Fruit fly (Drosophila melanogaster) whole organism, embryonic: ENCODE data around the gene CG7728.

ENCODE experiments used
- Asciz ChIP-seq: fragments of 200-800 bp; sonication (Bioruptor generic); optimal IDR thresholded peaks from 2 replicates; lab custom pipeline; 2017; ENCODE audit warnings: missing biosample characterization, mild to moderate bottlenecking, missing genetic modification characterization, missing genetic modification reagents
- CG11723 ChIP-seq: fragments of 200-800 bp; sonication (Bioruptor generic); optimal IDR thresholded peaks from 2 replicates; lab custom pipeline; 2017; ENCODE audit warnings: missing biosample characterization, mild to moderate bottlenecking, missing genetic modification characterization
- CG12219 ChIP-seq: fragments of 200-800 bp; sonication (Bioruptor generic); optimal IDR thresholded peaks from 3 replicates; lab custom pipeline; 2018; ENCODE audit warnings: missing biosample characterization, mild to moderate bottlenecking, missing genetic modification characterization
- CG13287 ChIP-seq: fragments of 200-800 bp; sonication (Bioruptor generic); IDR thresholded peaks from 2 replicates; pipeline ENCODE4 v1.3.6; 2022; ENCODE audit warnings: missing biosample characterization, missing genetic modification characterization; ENCODE audit not compliant: partially characterized antibody
- CG13296 ChIP-seq: fragments of 200-800 bp; sonication (Bioruptor generic); optimal IDR thresholded peaks from 3 replicates; lab custom pipeline; 2018; ENCODE audit warnings: missing biosample characterization, mild to moderate bottlenecking, missing genetic modification characterization
- CG13775 ChIP-seq: fragments of 200-800 bp; sonication (Bioruptor generic); optimal IDR thresholded peaks from 3 replicates; lab custom pipeline; 2017; ENCODE audit warnings: missing biosample characterization, mild to moderate bottlenecking, missing genetic modification characterization
- CG15269 ChIP-seq: fragments of 200-800 bp; sonication (Bioruptor generic); optimal IDR thresholded peaks from 2 replicates; lab custom pipeline; 2018; ENCODE audit warnings: missing biosample characterization, mild to moderate bottlenecking, missing genetic modification characterization, moderate library complexity
- CG15696 ChIP-seq: fragments of 200-800 bp; sonication (Bioruptor generic); optimal IDR thresholded peaks from 2 replicates; lab custom pipeline; 2019; ENCODE audit warnings: missing biosample characterization, mild to moderate bottlenecking, missing genetic modification characterization, moderate library complexity
- CG17328 ChIP-seq: fragments of 200-800 bp; sonication (Bioruptor generic); IDR thresholded peaks from 2 replicates; pipeline ENCODE4 v1.3.6; 2022; ENCODE audit warnings: missing biosample characterization, missing genetic modification characterization
- CG17912 ChIP-seq: fragments of 200-800 bp; sonication (Bioruptor generic); optimal IDR thresholded peaks from 2 replicates; lab custom pipeline; 2018; ENCODE audit warnings: missing biosample characterization, mild to moderate bottlenecking, missing genetic modification characterization
- CG2120 ChIP-seq: fragments of 200-800 bp; sonication (Bioruptor generic); optimal IDR thresholded peaks from 3 replicates; lab custom pipeline; 2016; ENCODE audit warnings: missing biosample characterization, missing genetic modification characterization
- CG31388 ChIP-seq: fragments of 200-800 bp; sonication (Bioruptor generic); optimal IDR thresholded peaks from 2 replicates; lab custom pipeline; 2016; ENCODE audit warnings: missing biosample characterization, missing genetic modification characterization
- CG3163 ChIP-seq: fragments of 200-800 bp; sonication (Bioruptor generic); optimal IDR thresholded peaks from 3 replicates; lab custom pipeline; 2016; ENCODE audit warnings: missing biosample characterization, missing genetic modification characterization
- CG5953 ChIP-seq: fragments of 200-800 bp; sonication (Bioruptor generic); IDR thresholded peaks from 2 replicates; pipeline ENCODE4 v1.3.6; 2022; ENCODE audit warnings: missing biosample characterization, missing genetic modification characterization
- CG8924 ChIP-seq: fragments of 200-800 bp; optimal IDR thresholded peaks from 3 replicates; lab custom pipeline; 2019; ENCODE audit warnings: missing biosample characterization, mild to moderate bottlenecking, missing genetic modification characterization, moderate library complexity
- CG9437 ChIP-seq: fragments of 200-800 bp; sonication (Bioruptor generic); optimal IDR thresholded peaks from 2 replicates; lab custom pipeline; 2018; ENCODE audit warnings: missing biosample characterization, mild to moderate bottlenecking, missing genetic modification characterization
- CG9817 ChIP-seq: fragments of 200-800 bp; sonication (Bioruptor generic); optimal IDR thresholded peaks from 2 replicates; lab custom pipeline; 2018; ENCODE audit warnings: missing biosample characterization, mild to moderate bottlenecking, missing genetic modification characterization, moderate library complexity
- Camta ChIP-seq: fragments of 200-800 bp; sonication (Bioruptor generic); optimal IDR thresholded peaks from 2 replicates; lab custom pipeline; 2016; ENCODE audit warnings: missing biosample characterization, missing genetic modification characterization
- HHEX ChIP-seq: fragments of 200-800 bp; sonication (Bioruptor generic); optimal IDR thresholded peaks from 3 replicates; lab custom pipeline; 2017; ENCODE audit warnings: missing biosample characterization, mild to moderate bottlenecking, missing genetic modification characterization, missing genetic modification reagents
- Hmr ChIP-seq: fragments of 200-800 bp; sonication (Bioruptor generic); optimal IDR thresholded peaks from 3 replicates; lab custom pipeline; 2017; ENCODE audit warnings: mild to moderate bottlenecking, missing biosample characterization, missing genetic modification reagents, missing genetic modification characterization
- MTF-1 ChIP-seq: fragments of 200-800 bp; sonication (Bioruptor generic); optimal IDR thresholded peaks from 2 replicates; lab custom pipeline; 2018; ENCODE audit warnings: missing biosample characterization, mild to moderate bottlenecking, missing genetic modification characterization, borderline replicate concordance
- Meics ChIP-seq: fragments of 200-800 bp; sonication (Bioruptor generic); optimal IDR thresholded peaks from 2 replicates; lab custom pipeline; 2017; ENCODE audit warnings: missing biosample characterization, mild to moderate bottlenecking, missing genetic modification characterization
- Mrtf ChIP-seq: fragments of 200-800 bp; sonication (Bioruptor generic); IDR thresholded peaks from 3 replicates; pipeline ENCODE4 v1.3.6; 2022; ENCODE audit warnings: missing biosample characterization, missing genetic modification characterization
- Nf-YC ChIP-seq: fragments of 200-800 bp; optimal IDR thresholded peaks from 3 replicates; lab custom pipeline; 2019; ENCODE audit warnings: missing biosample characterization, mild to moderate bottlenecking, missing genetic modification characterization, moderate library complexity
- NfI ChIP-seq: fragments of 200-800 bp; sonication (Bioruptor generic); optimal IDR thresholded peaks from 3 replicates; lab custom pipeline; 2018; ENCODE audit warnings: missing biosample characterization, mild to moderate bottlenecking, missing genetic modification characterization, moderate library complexity
- Sry-δ ChIP-seq: fragments of 200-800 bp; sonication (Bioruptor generic); optimal IDR thresholded peaks from 2 replicates; lab custom pipeline; 2016; ENCODE audit warnings: missing biosample characterization, missing genetic modification characterization
- Vsx1 ChIP-seq: fragments of 200-800 bp; sonication (Bioruptor generic); optimal IDR thresholded peaks from 2 replicates; lab custom pipeline; 2017; ENCODE audit warnings: missing biosample characterization, mild to moderate bottlenecking, missing genetic modification characterization, missing genetic modification reagents
- Xbp1 ChIP-seq: fragments of 200-800 bp; sonication (Bioruptor generic); optimal IDR thresholded peaks from 3 replicates; lab custom pipeline; 2016; ENCODE audit warnings: missing biosample characterization, mild to moderate bottlenecking, missing genetic modification characterization
- al ChIP-seq: fragments of 200-800 bp; sonication (Bioruptor generic); IDR thresholded peaks from 2 replicates; pipeline ENCODE4 v1.3.6; 2022; ENCODE audit warnings: missing biosample characterization, missing genetic modification characterization
- bowl ChIP-seq: fragments of 200-800 bp; sonication (Bioruptor generic); IDR thresholded peaks from 2 replicates; pipeline ENCODE4 v1.3.6; 2022; ENCODE audit warnings: missing biosample characterization, missing genetic modification characterization
- cad ChIP-seq: fragments of >200 bp; optimal IDR thresholded peaks from 2 replicates; lab custom pipeline; 2017; ENCODE audit warnings: missing biosample characterization, missing genetic modification characterization
- chinmo ChIP-seq: fragments of 200-800 bp; sonication (Bioruptor generic); IDR thresholded peaks from 4 replicates; pipeline ENCODE4 v1.3.6; 2022; ENCODE audit warnings: missing biosample characterization, missing genetic modification characterization; ENCODE audit not compliant: partially characterized antibody
- chn ChIP-seq: fragments of 200-800 bp; sonication (Bioruptor generic); optimal IDR thresholded peaks from 2 replicates; lab custom pipeline; 2016; ENCODE audit warnings: missing biosample characterization, missing genetic modification characterization
- dati ChIP-seq: fragments of 200-800 bp; sonication (Bioruptor generic); IDR thresholded peaks from 2 replicates; pipeline ENCODE4 v1.3.6; 2022; ENCODE audit warnings: missing biosample characterization, missing genetic modification characterization
- fd64A ChIP-seq: fragments of 200-800 bp; sonication (Bioruptor generic); optimal IDR thresholded peaks from 3 replicates; lab custom pipeline; 2018; ENCODE audit warnings: missing biosample characterization, mild to moderate bottlenecking, missing genetic modification characterization
- fru ChIP-seq: fragments of >200 bp; optimal IDR thresholded peaks from 2 replicates; lab custom pipeline; 2017
- gce ChIP-seq: fragments of 200-800 bp; sonication (Bioruptor generic); IDR thresholded peaks from 3 replicates; pipeline ENCODE4 v1.3.6; 2022; ENCODE audit warnings: missing biosample characterization, missing genetic modification characterization
- hbn ChIP-seq: fragments of 200-800 bp; sonication (Bioruptor generic); IDR thresholded peaks from 2 replicates; pipeline ENCODE4 v1.3.6; 2022; ENCODE audit warnings: missing biosample characterization, missing genetic modification characterization; ENCODE audit not compliant: partially characterized antibody
- kah ChIP-seq: fragments of 200-800 bp; sonication (Bioruptor generic); optimal IDR thresholded peaks from 2 replicates; lab custom pipeline; 2018; ENCODE audit warnings: missing biosample characterization, mild to moderate bottlenecking, missing genetic modification characterization
- nom ChIP-seq: fragments of 200-800 bp; sonication (Bioruptor generic); optimal IDR thresholded peaks from 2 replicates; lab custom pipeline; 2017; ENCODE audit warnings: missing biosample characterization, missing genetic modification characterization, mild to moderate bottlenecking, moderate library complexity, missing genetic modification reagents
- row ChIP-seq: fragments of 200-800 bp; sonication (Bioruptor generic); IDR thresholded peaks from 3 replicates; pipeline ENCODE4 v1.3.6; 2022; ENCODE audit warnings: missing biosample characterization, missing genetic modification characterization
- sens ChIP-seq: fragments of 200-800 bp; sonication (Bioruptor generic); peaks from one replicate; lab custom pipeline; 2016; ENCODE audit warnings: missing biosample characterization, missing genetic modification characterization
- tgo ChIP-seq: fragments of 200-800 bp; sonication (Bioruptor generic); IDR thresholded peaks from 3 replicates; pipeline ENCODE4 v1.3.6; 2022; ENCODE audit warnings: missing biosample characterization, missing genetic modification characterization
- tin ChIP-seq: fragments of 200-800 bp; sonication (Bioruptor generic); optimal IDR thresholded peaks from 3 replicates; lab custom pipeline; 2016; ENCODE audit warnings: missing biosample characterization, missing genetic modification characterization
- trh ChIP-seq: fragments of 200-800 bp; sonication (Bioruptor generic); optimal IDR thresholded peaks from 2 replicates; lab custom pipeline; 2016; ENCODE audit warnings: missing biosample characterization, missing genetic modification characterization
- wdn ChIP-seq: fragments of 200-800 bp; sonication (Bioruptor generic); IDR thresholded peaks from 2 replicates; pipeline ENCODE4 v1.3.6; 2022; ENCODE audit warnings: missing biosample characterization, missing genetic modification characterization
- yki ChIP-seq: fragments of >200 bp; optimal IDR thresholded peaks from 3 replicates; lab custom pipeline; 2018
- zfh1 ChIP-seq: fragments of 200-800 bp; sonication (Bioruptor generic); IDR thresholded peaks from 3 replicates; pipeline ENCODE4 v1.3.6; 2022; ENCODE audit warnings: missing biosample characterization, missing genetic modification characterization

Gene CG7728

DNA sequence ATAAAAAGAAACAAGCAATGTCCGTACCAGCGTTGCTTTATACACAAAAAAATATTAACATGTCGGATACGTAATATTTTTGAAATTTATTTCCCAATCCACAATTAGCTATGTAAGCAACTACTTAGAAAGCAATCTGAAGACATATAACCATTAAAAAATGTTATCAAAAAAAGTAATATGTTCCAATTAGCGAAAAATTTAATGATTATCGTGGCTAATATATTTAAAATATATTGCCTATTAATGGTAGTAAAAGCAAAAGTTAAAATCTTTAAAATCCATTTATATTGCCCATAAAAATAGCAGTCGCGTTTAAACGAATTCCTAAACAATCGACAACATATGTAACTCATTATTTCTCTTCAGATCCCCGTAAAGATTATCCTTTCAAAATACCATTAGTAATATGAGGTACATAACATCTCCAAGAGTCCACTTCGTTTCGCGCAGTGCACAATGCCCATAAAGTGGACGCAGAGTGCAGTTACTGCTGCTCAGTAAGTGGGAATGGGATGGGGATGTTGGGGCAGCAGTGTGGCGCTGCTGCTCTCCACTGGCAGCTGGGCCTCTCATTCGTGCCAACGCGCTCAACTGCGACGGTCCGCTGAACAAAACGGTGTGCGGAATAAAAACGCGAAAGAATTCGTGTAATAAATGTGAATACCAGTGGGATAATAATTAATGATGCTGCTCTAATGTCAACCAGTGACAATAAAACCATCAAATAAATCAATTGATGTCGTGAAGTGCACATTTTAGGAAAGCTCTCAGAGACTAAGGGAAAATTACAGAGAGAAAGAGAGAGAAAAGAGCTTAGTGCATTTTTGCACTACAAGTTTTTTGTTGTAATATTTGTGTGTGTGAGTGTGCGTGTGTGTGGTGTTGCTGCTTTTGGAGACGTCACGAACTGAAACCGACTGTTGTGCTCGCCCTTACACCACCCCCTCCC, 30.0 kb upstream of the CG7728 start (continued):
- TF ChIP-seq CG17328 (GFP tag; lab: Robert Waterston, UW) (0 out of 2 replicates have a peak, but pooled peaks have one; percentile 43), Nf-YC (tag; lab: Kevin White, UChicago) (peak; percentile 54), Sry-δ (GFP tag; lab: Kevin White, UChicago) (peak; percentile 7), Asciz (peak; percentile 60), wdn (GFP tag; lab: Robert Waterston, UW) (peak; percentile 21; the same call in 1 of the 2 replicates), Mrtf (peak; percentile 65; the same call in 2 of the 3 replicates), Camta (GFP tag; lab: Kevin White, UChicago) (peak; percentile 31), MTF-1 (GFP tag; lab: Kevin White, UChicago) (peak; percentile 0), cad (GFP tag; lab: Kevin White, UChicago) (no peak), chn (GFP tag; lab: Kevin White, UChicago) (no peak), bowl (GFP tag; lab: Robert Waterston, UW) (peak; percentile 14; the same call in 1 of the 2 replicates), tgo (GFP tag; lab: Robert Waterston, UW) (peak; percentile 20; the same call in 2 of the 3 replicates), dati (GFP tag; lab: Robert Waterston, UW) (peak; percentile 52; the same call in 1 of the 2 replicates), fru (lab: Kevin White, UChicago) (no peak), CG13287 (GFP tag; lab: Robert Waterston, UW) (peak; percentile 19; the same call in 1 of the 2 replicates), al (GFP tag; lab: Robert Waterston, UW) (peak; percentile 49; the same call in 1 of the 2 replicates), CG12219 (peak; percentile 26), CG17912 (GFP tag; lab: Kevin White, UChicago) (peak; percentile 4), CG9817 (tag; lab: Kevin White, UChicago) (peak; percentile 23), nom (peak; percentile 60), Meics (GFP tag; lab: Kevin White, UChicago) (peak; percentile 69), HHEX (GFP tag; lab: Kevin White, UChicago) (peak; percentile 5), CG9437 (GFP tag; lab: Kevin White, UChicago) (peak; percentile 80), zfh1 (GFP tag; lab: Robert Waterston, UW) (peak; percentile 54; the same call in 2 of the 3 replicates), fd64A (GFP tag; lab: Kevin White, UChicago) (no peak), sens (GFP tag; lab: Kevin White, UChicago) (peak; percentile 90), trh (GFP tag; lab: Kevin White, UChicago) (no peak), Hmr (GFP tag; lab: Kevin White, UChicago) (peak; percentile 24), CG5953 (peak; percentile 65), CG15696 (no peak), NfI (GFP tag; lab: Kevin White, UChicago) (peak; percentile 47), CG13775 (peak; percentile 52), chinmo (peak; percentile 84; the same call in 1 of the 4 replicates), CG15269 (tag; lab: Kevin White, UChicago) (peak; percentile 69), CG3163 (GFP tag; lab: Kevin White, UChicago) (peak; percentile 42), kah (GFP tag; lab: Kevin White, UChicago) (peak; percentile 44), yki (no peak), row (GFP tag; lab: Robert Waterston, UW) (peak; percentile 55; the same call in 2 of the 3 replicates), CG11723 (GFP tag; lab: Kevin White, UChicago) (peak; percentile 1), CG2120 (GFP tag; lab: Kevin White, UChicago) (peak; percentile 43), hbn (GFP tag; lab: Robert Waterston, UW) (no peak), Vsx1 (no peak), CG31388 (peak; percentile 13), CG8924 (peak; percentile 58), gce (GFP tag; lab: Robert Waterston, UW) (no peak), CG13296 (peak; percentile 35), Xbp1 (GFP tag; lab: Kevin White, UChicago) (peak; percentile 59), tin (GFP tag; lab: Kevin White, UChicago) (peak; percentile 48)
